Worm (Caenorhabditis elegans) whole organism, late embryonic: Measurements from ENCODE around the gene F07F6.7.

Source experiments
- ceh-48 ChIP-seq: sonication (generic microtip); optimal IDR thresholded peaks from 2 replicates; lab custom pipeline; 2016; ENCODE audit warnings: missing genetic modification characterization, inconsistent platforms, missing compliant biosample characterization
- dve-1 ChIP-seq: sonication (generic microtip); optimal IDR thresholded peaks from 2 replicates; lab custom pipeline; 2017; ENCODE audit warnings: antibody characterized with exemption, mild to moderate bottlenecking, missing genetic modification characterization, missing compliant biosample characterization
- madf-2 ChIP-seq: sonication (generic microtip); optimal IDR thresholded peaks from 2 replicates; lab custom pipeline; 2017; ENCODE audit warnings: missing genetic modification characterization, missing compliant biosample characterization
- ref-2 ChIP-seq: sonication (generic microtip); optimal IDR thresholded peaks from 2 replicates; lab custom pipeline; 2016; ENCODE audit warnings: missing genetic modification characterization, missing compliant biosample characterization
- sox-4 ChIP-seq: sonication (generic microtip); optimal IDR thresholded peaks from 2 replicates; lab custom pipeline; 2017; ENCODE audit warnings: mild to moderate bottlenecking, missing genetic modification characterization, inconsistent platforms, missing compliant biosample characterization
- unc-42 ChIP-seq: sonication (generic microtip); optimal IDR thresholded peaks from 2 replicates; lab custom pipeline; 2016; ENCODE audit warnings: missing genotype, missing genetic modification characterization, missing compliant biosample characterization
- unc-55 ChIP-seq: sonication (generic microtip); optimal IDR thresholded peaks from 2 replicates; lab custom pipeline; 2017; ENCODE audit warnings: missing biosample characterization, missing genetic modification reagents, missing genetic modification characterization

The F07F6.7 gene

DNA sequence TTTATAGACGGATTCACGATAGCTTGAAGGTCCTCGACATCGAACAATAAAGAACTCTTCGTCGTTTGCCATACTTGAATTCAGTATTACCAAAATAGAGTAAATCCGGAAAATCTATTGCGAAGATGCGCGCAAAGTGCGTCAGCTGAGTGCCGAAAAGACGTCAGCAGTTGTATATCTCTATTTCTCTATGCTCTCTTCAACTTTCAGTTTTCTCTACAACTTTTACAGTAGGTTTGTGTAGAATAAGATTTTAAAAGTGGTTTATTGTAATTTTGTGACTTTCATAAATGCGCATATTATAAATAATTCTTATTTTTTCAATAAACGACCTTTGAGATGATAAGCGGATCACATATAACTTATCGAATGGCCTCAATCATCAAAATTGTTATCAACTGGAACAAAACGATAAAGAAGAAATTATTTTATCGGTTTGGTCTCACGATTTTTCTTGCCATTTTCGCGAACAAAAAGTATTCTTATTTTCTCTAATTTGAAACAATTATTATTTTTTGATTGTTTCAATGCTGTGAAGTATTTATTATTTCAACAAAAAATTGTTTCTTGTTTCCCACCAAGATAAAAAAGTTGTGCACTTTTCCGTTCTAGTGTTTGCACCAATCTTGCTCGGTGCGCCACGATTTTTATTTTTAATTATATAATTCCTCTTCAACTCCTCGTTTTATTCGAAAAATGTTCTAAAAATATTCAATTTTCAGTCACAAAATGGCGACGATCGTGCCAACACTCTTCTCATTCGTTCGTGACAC, 50.2 kb downstream of the F07F6.7 start, which contains the start of the genes agt-2 and F09E5.3 (continued):
- TF ChIP-seq ref-2 = peak; percentile 31
- TF ChIP-seq ceh-48 (tag; lab: Kevin White, UChicago) = peak; percentile 40
- peak; percentile 8 for TF ChIP-seq unc-55 (GFP tag; lab: Kevin White, UChicago)
- no peak for TF ChIP-seq sox-4 (tag; lab: Kevin White, UChicago)
- TF ChIP-seq unc-42 (tag; lab: Kevin White, UChicago) = peak; percentile 65
- TF ChIP-seq dve-1 (tag; lab: Kevin White, UChicago) = peak; percentile 68
- peak; percentile 39 for TF ChIP-seq madf-2 (tag; lab: Kevin White, UChicago)
- TF ChIP-seq, all 69 proteins: peak for 19
